Fruit fly (Drosophila melanogaster) whole organism: ENCODE results near the gene crp.
A peak's percentile ranks its signal among the peaks of the same experiment; 100 is the strongest.

Experiments
- CG8478 ChIP-seq: fragments of >200 bp; optimal IDR thresholded peaks from 2 replicates; lab custom pipeline; 2018; ENCODE audit warnings: inconsistent platforms
- Dll ChIP-seq: fragments of >200 bp; optimal IDR thresholded peaks from 2 replicates; lab custom pipeline; 2017
- EcR ChIP-seq, 2 experiments: fragments of >200 bp; optimal IDR thresholded peaks; 2 replicates each; lab custom pipeline; 2017; ENCODE audit warnings: missing biosample characterization in 2 of 2, missing genetic modification characterization in 2 of 2, missing genetic modification reagents in 2 of 2
- pan ChIP-seq: fragments of >200 bp; optimal IDR thresholded peaks from 2 replicates; lab custom pipeline; 2017
- psq ChIP-seq: fragments of >200 bp; optimal IDR thresholded peaks from 2 replicates; lab custom pipeline; 2017
- usp ChIP-seq: fragments of >200 bp; optimal IDR thresholded peaks from 2 replicates; lab custom pipeline; 2017; ENCODE audit warnings: missing biosample characterization, missing genetic modification characterization, mixed read lengths

The crp gene

dm6 chr2L:16281419-16282076, 6.0 kb downstream of the crp start:
- TF ChIP-seq CG8478 (lab: Kevin White, UChicago): no peak
- no peak for TF ChIP-seq pan (lab: Kevin White, UChicago)
- TF ChIP-seq Dll: peak; percentile 45

- TF ChIP-seq pan (lab: Kevin White, UChicago): no peak
- TF ChIP-seq psq (lab: Kevin White, UChicago): no peak
- no peak for TF ChIP-seq usp (GFP tag; lab: Kevin White, UChicago)
- no peak for TF ChIP-seq EcR (GFP tag; optimal IDR thresholded peaks at IDR 0.05; lab: Kevin White, UChicago)
- no peak for TF ChIP-seq CG8478 (lab: Kevin White, UChicago)
- no peak for TF ChIP-seq Dll
These were observed 7.7 kb downstream of the crp start for dm6 chr2L:16279774-16280252.

- TF ChIP-seq psq (lab: Kevin White, UChicago) (no peak), EcR (GFP tag; optimal IDR thresholded peaks at IDR 0.05; lab: Kevin White, UChicago) (no peak), pan (lab: Kevin White, UChicago) (no peak), usp (GFP tag; lab: Kevin White, UChicago) (no peak), CG8478 (lab: Kevin White, UChicago) (no peak), Dll (no peak)
These were observed 8.7 kb downstream of the crp start for dm6 chr2L:16278842-16279241.

dm6 chr2L:16277922-16278321, 9.6 kb downstream of the crp start:
- TF ChIP-seq usp (GFP tag; lab: Kevin White, UChicago) (no peak), Dll (no peak), pan (lab: Kevin White, UChicago) (no peak), psq (lab: Kevin White, UChicago) (no peak), EcR (GFP tag; optimal IDR thresholded peaks at IDR 0.05; lab: Kevin White, UChicago) (no peak), CG8478 (lab: Kevin White, UChicago) (no peak)

- TF ChIP-seq psq (lab: Kevin White, UChicago) (no peak), pan (lab: Kevin White, UChicago) (no peak), Dll (no peak), CG8478 (lab: Kevin White, UChicago) (no peak), usp (GFP tag; lab: Kevin White, UChicago) (no peak), EcR (GFP tag; optimal IDR thresholded peaks at IDR 0.05; lab: Kevin White, UChicago) (no peak)
These were observed 10.7 kb downstream of the crp start for dm6 chr2L:16276820-16277219.

dm6 chr2L:16275809-16276178, 11.7 kb downstream of the crp start:
- TF ChIP-seq CG8478 (lab: Kevin White, UChicago) (no peak), EcR (GFP tag; optimal IDR thresholded peaks at IDR 0.05; lab: Kevin White, UChicago) (peak; percentile 53 to 57)

- TF ChIP-seq psq (lab: Kevin White, UChicago): no peak
- TF ChIP-seq CG8478 (lab: Kevin White, UChicago): no peak
- TF ChIP-seq usp (GFP tag; lab: Kevin White, UChicago): no peak
- no peak for TF ChIP-seq pan (lab: Kevin White, UChicago)
- no peak for TF ChIP-seq Dll
- TF ChIP-seq EcR (GFP tag; optimal IDR thresholded peaks at IDR 0.05; lab: Kevin White, UChicago): no peak
These were observed 12.2 kb downstream of the crp start for dm6 chr2L:16275177-16275808.

dm6 chr2L:16274100-16274499, 13.4 kb downstream of the crp start:
- TF ChIP-seq pan (lab: Kevin White, UChicago) (no peak), EcR (GFP tag; optimal IDR thresholded peaks at IDR 0.05; lab: Kevin White, UChicago) (peak; percentile 21)

- no peak for TF ChIP-seq CG8478 (lab: Kevin White, UChicago)
- no peak for TF ChIP-seq Dll
- no peak for TF ChIP-seq usp (GFP tag; lab: Kevin White, UChicago)
- TF ChIP-seq psq (lab: Kevin White, UChicago): no peak
- TF ChIP-seq pan (lab: Kevin White, UChicago): no peak
- no peak for TF ChIP-seq EcR (GFP tag; optimal IDR thresholded peaks at IDR 0.05; lab: Kevin White, UChicago)
These were observed 14.1 kb downstream of the crp start for dm6 chr2L:16273439-16273838.

dm6 chr2L:16272730-16273129, 14.8 kb downstream of the crp start:
- TF ChIP-seq usp (GFP tag; lab: Kevin White, UChicago): no peak
- no peak for TF ChIP-seq CG8478 (lab: Kevin White, UChicago)
- no peak for TF ChIP-seq psq (lab: Kevin White, UChicago)
- TF ChIP-seq Dll: no peak
- no peak for TF ChIP-seq EcR (GFP tag; optimal IDR thresholded peaks at IDR 0.05; lab: Kevin White, UChicago)
- no peak for TF ChIP-seq pan (lab: Kevin White, UChicago)

dm6 chr2L:16271486-16271806, 16.1 kb downstream of the crp start:
- TF ChIP-seq EcR (GFP tag; optimal IDR thresholded peaks at IDR 0.05; lab: Kevin White, UChicago) (no peak), Dll (no peak), CG8478 (lab: Kevin White, UChicago) (no peak), psq (lab: Kevin White, UChicago) (no peak), usp (GFP tag; lab: Kevin White, UChicago) (no peak), pan (lab: Kevin White, UChicago) (no peak)

- no peak for TF ChIP-seq Dll
These were observed 16.7 kb downstream of the crp start for dm6 chr2L:16270667-16271485.
